Fruit fly (Drosophila melanogaster) whole organism, embryonic: ENCODE measurements around the gene CG43750.

Experiments
- Atf6 ChIP-seq: fragments of 200-800 bp; sonication (Bioruptor generic); IDR thresholded peaks from 2 replicates; pipeline ENCODE4 v1.3.6; 2022; ENCODE audit warnings: missing biosample characterization, missing genetic modification characterization
- BEAF-32 ChIP-seq: fragments of 200-800 bp; sonication (Bioruptor generic); optimal IDR thresholded peaks from 3 replicates; lab custom pipeline; 2017; ENCODE audit warnings: missing biosample characterization, missing genetic modification characterization, mild to moderate bottlenecking, moderate library complexity, missing genetic modification reagents
- Bteb2 ChIP-seq: fragments of 200-800 bp; sonication (Bioruptor generic); optimal IDR thresholded peaks from 2 replicates; lab custom pipeline; 2016; ENCODE audit warnings: missing biosample characterization, missing genetic modification characterization
- CG10209 ChIP-seq: fragments of 200-800 bp; sonication (Bioruptor generic); optimal IDR thresholded peaks from 3 replicates; lab custom pipeline; 2017; ENCODE audit warnings: missing biosample characterization, mild to moderate bottlenecking, missing genetic modification characterization, missing genetic modification reagents
- CG10654 ChIP-seq: fragments of 200-800 bp; sonication (Bioruptor generic); optimal IDR thresholded peaks from 2 replicates; lab custom pipeline; 2016; ENCODE audit warnings: missing biosample characterization, missing genetic modification characterization
- CG10959 ChIP-seq: fragments of 200-800 bp; sonication (Bioruptor generic); IDR thresholded peaks from 2 replicates; pipeline ENCODE4 v1.3.6; 2022; ENCODE audit warnings: missing biosample characterization, missing genetic modification characterization
- CG15269 ChIP-seq: fragments of 200-800 bp; sonication (Bioruptor generic); optimal IDR thresholded peaks from 2 replicates; lab custom pipeline; 2018; ENCODE audit warnings: missing biosample characterization, mild to moderate bottlenecking, missing genetic modification characterization, moderate library complexity
- CG17612 ChIP-seq: fragments of 200-800 bp; sonication (Bioruptor generic); IDR thresholded peaks from 2 replicates; pipeline ENCODE4 v1.3.6; 2022; ENCODE audit warnings: missing biosample characterization, missing genetic modification characterization
- CG18619 ChIP-seq: fragments of 200-800 bp; sonication (Bioruptor generic); optimal IDR thresholded peaks from 3 replicates; lab custom pipeline; 2017; ENCODE audit warnings: missing biosample characterization, mild to moderate bottlenecking, missing genetic modification characterization
- CG3281 ChIP-seq: fragments of 200-800 bp; sonication (Bioruptor generic); optimal IDR thresholded peaks from 3 replicates; lab custom pipeline; 2017; ENCODE audit warnings: missing biosample characterization, mild to moderate bottlenecking, missing genetic modification characterization
- CG3847 ChIP-seq: fragments of 200-800 bp; sonication (Bioruptor generic); IDR thresholded peaks from 2 replicates; pipeline ENCODE4 v1.3.6; 2022; ENCODE audit warnings: missing biosample characterization, missing genetic modification characterization
- CG4424 ChIP-seq: fragments of 200-800 bp; sonication (Bioruptor generic); optimal IDR thresholded peaks from 3 replicates; lab custom pipeline; 2016; ENCODE audit warnings: missing biosample characterization, missing genetic modification characterization
- CG4854 ChIP-seq: fragments of 200-800 bp; sonication (Bioruptor generic); optimal IDR thresholded peaks from 2 replicates; lab custom pipeline; 2016; ENCODE audit warnings: missing biosample characterization, missing genetic modification characterization, inconsistent platforms
- CG5180 ChIP-seq: fragments of 200-800 bp; sonication (Bioruptor generic); optimal IDR thresholded peaks from 3 replicates; lab custom pipeline; 2017; ENCODE audit warnings: missing biosample characterization, missing genetic modification characterization, mild to moderate bottlenecking, moderate library complexity, missing genetic modification reagents
- CG6272 ChIP-seq: fragments of 200-800 bp; sonication (Bioruptor generic); IDR thresholded peaks from 2 replicates; pipeline ENCODE4 v1.3.6; 2022; ENCODE audit warnings: missing biosample characterization, missing genetic modification characterization
- CG6654 ChIP-seq: fragments of 200-800 bp; sonication (Bioruptor generic); optimal IDR thresholded peaks from 2 replicates; lab custom pipeline; 2017; ENCODE audit warnings: missing biosample characterization, mild to moderate bottlenecking, missing genetic modification characterization
- CG7357 ChIP-seq: fragments of 200-800 bp; sonication (Bioruptor generic); IDR thresholded peaks from 3 replicates; pipeline ENCODE4 v1.3.6; 2022; ENCODE audit warnings: missing biosample characterization, missing genetic modification characterization
- CG7786 ChIP-seq: fragments of 200-800 bp; sonication (Bioruptor generic); optimal IDR thresholded peaks from 2 replicates; lab custom pipeline; 2016; ENCODE audit warnings: missing biosample characterization, missing genetic modification characterization
- CG7839 ChIP-seq: fragments of 200-800 bp; sonication (Bioruptor generic); optimal IDR thresholded peaks from 3 replicates; lab custom pipeline; 2018; ENCODE audit warnings: missing biosample characterization, mild to moderate bottlenecking, missing genetic modification characterization, moderate library complexity
- CG8388 ChIP-seq: fragments of 200-800 bp; sonication (Bioruptor generic); optimal IDR thresholded peaks from 2 replicates; lab custom pipeline; 2019; ENCODE audit warnings: missing biosample characterization, mild to moderate bottlenecking, missing genetic modification characterization, moderate library complexity
- CG8924 ChIP-seq: fragments of 200-800 bp; optimal IDR thresholded peaks from 3 replicates; lab custom pipeline; 2019; ENCODE audit warnings: missing biosample characterization, mild to moderate bottlenecking, missing genetic modification characterization, moderate library complexity
- CG9437 ChIP-seq: fragments of 200-800 bp; sonication (Bioruptor generic); optimal IDR thresholded peaks from 2 replicates; lab custom pipeline; 2018; ENCODE audit warnings: missing biosample characterization, mild to moderate bottlenecking, missing genetic modification characterization
- CG9876 ChIP-seq: fragments of 200-800 bp; sonication (Bioruptor generic); optimal IDR thresholded peaks from 2 replicates; lab custom pipeline; 2016; ENCODE audit warnings: missing biosample characterization, missing genetic modification characterization
- CG9932 ChIP-seq: fragments of 200-800 bp; sonication (Bioruptor generic); IDR thresholded peaks from 2 replicates; pipeline ENCODE4 v1.3.6; 2022; ENCODE audit warnings: missing biosample characterization, missing genetic modification characterization
- D19B ChIP-seq: fragments of 200-800 bp; sonication (Bioruptor generic); optimal IDR thresholded peaks from 2 replicates; lab custom pipeline; 2017; ENCODE audit warnings: missing biosample characterization, mild to moderate bottlenecking, missing genetic modification characterization
- Fer1 ChIP-seq: fragments of 200-800 bp; sonication (Bioruptor generic); optimal IDR thresholded peaks from 2 replicates; lab custom pipeline; 2017; ENCODE audit warnings: missing biosample characterization, mild to moderate bottlenecking, missing genetic modification characterization
- Gsc ChIP-seq: fragments of 200-800 bp; sonication (Bioruptor generic); IDR thresholded peaks from 2 replicates; pipeline ENCODE4 v1.3.6; 2022; ENCODE audit warnings: missing biosample characterization, missing genetic modification characterization
- HHEX ChIP-seq: fragments of 200-800 bp; sonication (Bioruptor generic); optimal IDR thresholded peaks from 3 replicates; lab custom pipeline; 2017; ENCODE audit warnings: missing biosample characterization, mild to moderate bottlenecking, missing genetic modification characterization, missing genetic modification reagents
- Hand ChIP-seq: fragments of 200-800 bp; sonication (Bioruptor generic); optimal IDR thresholded peaks from 2 replicates; lab custom pipeline; 2017; ENCODE audit warnings: mild to moderate bottlenecking, missing biosample characterization, missing genetic modification reagents, missing genetic modification characterization
- Hr51 ChIP-seq, 2 experiments: fragments of 200-800 bp; sonication (Bioruptor generic); optimal IDR thresholded peaks; 2 replicates in 1 of 2; 3 replicates in 1 of 2; lab custom pipeline; 2016 to 2018; ENCODE audit warnings: missing biosample characterization in 2 of 2, missing genetic modification characterization in 2 of 2, mild to moderate bottlenecking in 1 of 2, moderate library complexity in 1 of 2
- Six4 ChIP-seq: fragments of 200-800 bp; sonication (Bioruptor generic); optimal IDR thresholded peaks from 2 replicates; lab custom pipeline; 2016; ENCODE audit warnings: missing biosample characterization, missing genetic modification characterization
- Spps ChIP-seq: fragments of 200-800 bp; sonication (Bioruptor generic); optimal IDR thresholded peaks from 2 replicates; lab custom pipeline; 2018; ENCODE audit warnings: missing biosample characterization, mild to moderate bottlenecking, missing genetic modification characterization
- Tbp ChIP-seq: fragments of >200 bp; optimal IDR thresholded peaks from 2 replicates; lab custom pipeline; 2018; ENCODE audit warnings: missing biosample characterization, missing genetic modification characterization
- ap ChIP-seq: fragments of 200-800 bp; sonication (Bioruptor generic); IDR thresholded peaks from 2 replicates; pipeline ENCODE4 v1.3.6; 2022; ENCODE audit warnings: missing biosample characterization, missing genetic modification characterization
- cas ChIP-seq: fragments of 200-800 bp; sonication (Bioruptor generic); IDR thresholded peaks from 2 replicates; pipeline ENCODE4 v1.3.6; 2022; ENCODE audit warnings: missing biosample characterization, missing genetic modification characterization
- crc ChIP-seq: fragments of 200-800 bp; sonication (Bioruptor generic); optimal IDR thresholded peaks from 2 replicates; lab custom pipeline; 2016; ENCODE audit warnings: missing biosample characterization, missing genetic modification characterization
- danr ChIP-seq: fragments of 200-800 bp; sonication (Bioruptor generic); IDR thresholded peaks from 2 replicates; pipeline ENCODE4 v1.3.6; 2022; ENCODE audit warnings: missing biosample characterization, missing genetic modification characterization
- eyg ChIP-seq: fragments of 200-800 bp; sonication (Bioruptor generic); optimal IDR thresholded peaks from 3 replicates; lab custom pipeline; 2016; ENCODE audit warnings: missing biosample characterization, missing genetic modification characterization
- fd3F ChIP-seq: fragments of 200-800 bp; sonication (Bioruptor generic); optimal IDR thresholded peaks from 2 replicates; lab custom pipeline; 2018; ENCODE audit warnings: missing biosample characterization, mild to moderate bottlenecking, missing genetic modification characterization, moderate library complexity
- grau ChIP-seq: fragments of 200-800 bp; optimal IDR thresholded peaks from 3 replicates; lab custom pipeline; 2019; ENCODE audit warnings: missing biosample characterization, mild to moderate bottlenecking, missing genetic modification characterization, moderate library complexity
- oc ChIP-seq: fragments of 200-800 bp; sonication (Bioruptor generic); optimal IDR thresholded peaks from 2 replicates; lab custom pipeline; 2018; ENCODE audit warnings: missing biosample characterization, mild to moderate bottlenecking, missing genetic modification characterization, moderate library complexity
- p53 ChIP-seq: fragments of 200-800 bp; sonication (Bioruptor generic); optimal IDR thresholded peaks from 2 replicates; lab custom pipeline; 2016; ENCODE audit warnings: missing biosample characterization, missing genetic modification characterization
- psq ChIP-seq: fragments of 200-800 bp; sonication (Bioruptor generic); optimal IDR thresholded peaks from 2 replicates; lab custom pipeline; 2017; ENCODE audit warnings: missing biosample characterization, missing genetic modification characterization
- row ChIP-seq: fragments of 200-800 bp; sonication (Bioruptor generic); IDR thresholded peaks from 3 replicates; pipeline ENCODE4 v1.3.6; 2022; ENCODE audit warnings: missing biosample characterization, missing genetic modification characterization
- schlank ChIP-seq: fragments of 200-800 bp; sonication (Bioruptor generic); optimal IDR thresholded peaks from 2 replicates; lab custom pipeline; 2018; ENCODE audit warnings: missing biosample characterization, mild to moderate bottlenecking, missing genetic modification characterization
- slp2 ChIP-seq: fragments of 200-800 bp; sonication (Bioruptor generic); optimal IDR thresholded peaks from 2 replicates; lab custom pipeline; 2016; ENCODE audit warnings: missing biosample characterization, missing genetic modification characterization
- tna ChIP-seq: fragments of 200-800 bp; sonication (Bioruptor generic); IDR thresholded peaks from 2 replicates; pipeline ENCODE4 v1.3.6; 2022; ENCODE audit warnings: missing biosample characterization, missing genetic modification characterization; ENCODE audit not compliant: partially characterized antibody
- trh ChIP-seq: fragments of 200-800 bp; sonication (Bioruptor generic); optimal IDR thresholded peaks from 2 replicates; lab custom pipeline; 2016; ENCODE audit warnings: missing biosample characterization, missing genetic modification characterization
- usp ChIP-seq: fragments of >200 bp; optimal IDR thresholded peaks from 2 replicates; lab custom pipeline; 2017; ENCODE audit warnings: missing biosample characterization, missing genetic modification characterization
- wor ChIP-seq: fragments of 200-800 bp; sonication (Bioruptor generic); IDR thresholded peaks from 2 replicates; pipeline ENCODE4 v1.3.6; 2022; ENCODE audit warnings: missing biosample characterization, missing genetic modification characterization
- yki ChIP-seq: fragments of >200 bp; optimal IDR thresholded peaks from 3 replicates; lab custom pipeline; 2018

The CG43750 gene

dm6 chr2L:2433494-2434054 lies 43.1 kb upstream of the CG43750 start (continued):
- peak; percentile 64 for TF ChIP-seq Fer1 (GFP tag; lab: Kevin White, UChicago)
- peak; percentile 54; the same call in 1 of the 2 replicates for TF ChIP-seq Gsc (GFP tag; lab: Robert Waterston, UW)
- peak; percentile 63 for TF ChIP-seq p53
- peak; percentile 58 for TF ChIP-seq CG7786 (GFP tag; lab: Kevin White, UChicago)
- peak; percentile 60 for TF ChIP-seq CG9437 (GFP tag; lab: Kevin White, UChicago)
- TF ChIP-seq usp (GFP tag; lab: Kevin White, UChicago) = no peak
- TF ChIP-seq CG10959 (GFP tag; lab: Robert Waterston, UW) = peak; percentile 57
- TF ChIP-seq BEAF-32 (GFP tag; lab: Kevin White, UChicago) = no peak
- peak; percentile 83 for TF ChIP-seq row (GFP tag; lab: Robert Waterston, UW)
- TF ChIP-seq CG7357 (GFP tag; lab: Robert Waterston, UW) = peak; percentile 65; the same call in 1 of the 3 replicates
- TF ChIP-seq CG5180 = peak; percentile 69
- TF ChIP-seq Tbp = no peak
- peak; percentile 82 for TF ChIP-seq grau (tag; lab: Kevin White, UChicago)
- TF ChIP-seq Six4 (GFP tag; lab: Kevin White, UChicago) = peak; percentile 70
- peak; percentile 90 for TF ChIP-seq CG15269
- peak; percentile 78 for TF ChIP-seq slp2 (GFP tag; lab: Kevin White, UChicago)
- no peak for TF ChIP-seq D19B (GFP tag; lab: Kevin White, UChicago)
- peak; percentile 59 for TF ChIP-seq Bteb2 (GFP tag; lab: Kevin White, UChicago)
- peak; percentile 43 for TF ChIP-seq CG6654 (GFP tag; lab: Kevin White, UChicago)
- peak; percentile 48; the same call in 1 of the 2 replicates for TF ChIP-seq CG9932 (GFP tag; lab: Robert Waterston, UW)
- TF ChIP-seq CG8388 = peak; percentile 86
- TF ChIP-seq psq = peak; percentile 21
- TF ChIP-seq CG3281 (GFP tag; lab: Kevin White, UChicago) = peak; percentile 30
- peak; percentile 73 for TF ChIP-seq CG3847 (GFP tag; lab: Robert Waterston, UW)
- peak; percentile 48 to 89 for TF ChIP-seq Hr51 (GFP tag; optimal IDR thresholded peaks at IDR 0.05; lab: Kevin White, UChicago)
- no peak for TF ChIP-seq yki (lab: Kevin White, UChicago)
- no peak for TF ChIP-seq CG17612 (GFP tag; lab: Robert Waterston, UW)
- TF ChIP-seq CG10654 (GFP tag; lab: Kevin White, UChicago) = peak; percentile 77
- peak; percentile 72 for TF ChIP-seq CG4424 (GFP tag; lab: Kevin White, UChicago)
- peak; percentile 80 for TF ChIP-seq CG10209 (GFP tag; lab: Kevin White, UChicago)
- peak; percentile 83 for TF ChIP-seq wor (GFP tag; lab: Robert Waterston, UW)
- TF ChIP-seq CG8924 (tag; lab: Kevin White, UChicago) = peak; percentile 83
- TF ChIP-seq CG4854 (GFP tag; lab: Kevin White, UChicago) = peak; percentile 57
- TF ChIP-seq Atf6 (GFP tag; lab: Robert Waterston, UW) = peak; percentile 66; the same call in 1 of the 2 replicates
- TF ChIP-seq CG18619 (GFP tag; lab: Kevin White, UChicago) = peak; percentile 62
- no peak for TF ChIP-seq tna
- TF ChIP-seq fd3F = peak; percentile 69
- peak; percentile 26 for TF ChIP-seq Hand (GFP tag; lab: Kevin White, UChicago)
- TF ChIP-seq crc (GFP tag; lab: Kevin White, UChicago) = peak; percentile 72
- TF ChIP-seq schlank (tag; lab: Kevin White, UChicago) = no peak
- TF ChIP-seq eyg = peak; percentile 67
- TF ChIP-seq CG6272 (GFP tag; lab: Robert Waterston, UW) = peak; percentile 47; the same call in 1 of the 2 replicates
- peak; percentile 72 for TF ChIP-seq CG9876 (GFP tag; lab: Kevin White, UChicago)
- TF ChIP-seq oc (tag; lab: Kevin White, UChicago) = peak; percentile 83
- TF ChIP-seq ap = peak; percentile 84
- peak; percentile 70 for TF ChIP-seq danr (GFP tag; lab: Robert Waterston, UW)
- TF ChIP-seq Spps (tag; lab: Kevin White, UChicago) = no peak
- TF ChIP-seq HHEX = peak; percentile 57
- peak; percentile 21; the same call in 1 of the 2 replicates for TF ChIP-seq cas
- TF ChIP-seq trh (GFP tag; lab: Kevin White, UChicago) = peak; percentile 40
- TF ChIP-seq CG7839 (tag; lab: Kevin White, UChicago) = peak; percentile 86
